Fruit fly (Drosophila melanogaster) whole organism, prepupa: Measurements from ENCODE around the gene Pex19.

Experiments used
- CG16779 ChIP-seq: fragments of 200-800 bp; sonication (Bioruptor generic); optimal IDR thresholded peaks from 3 replicates; lab custom pipeline; 2017; ENCODE audit warnings: missing biosample characterization, mild to moderate bottlenecking, missing genetic modification characterization
- Hr39 ChIP-seq: fragments of 200-800 bp; sonication (Bioruptor generic); optimal IDR thresholded peaks from 2 replicates; lab custom pipeline; 2016; ENCODE audit warnings: missing biosample characterization, missing genetic modification characterization

dm6 chr2L:12092041-12092440 is 419 bp downstream of the Pex19 start:
- TF ChIP-seq CG16779 (tag; lab: Kevin White, UChicago) (no peak), Hr39 (GFP tag; lab: Kevin White, UChicago) (no peak)
